Worm (Caenorhabditis elegans): ENCODE measurements around the gene twk-22.

- TF ChIP-seq mdl-1 (tag; optimal IDR thresholded peaks at IDR 0.05) = no peak
- TF ChIP-seq unc-39 (tag; optimal IDR thresholded peaks at IDR 0.05) = no peak
- TF ChIP-seq snpc-4 (tag; optimal IDR thresholded peaks at IDR 0.05) = no peak
- no peak for TF ChIP-seq elt-3 (tag; optimal IDR thresholded peaks at IDR 0.05)
- no peak for TF ChIP-seq dmd-4 (tag; optimal IDR thresholded peaks at IDR 0.05)
- TF ChIP-seq lin-39 (tag; optimal IDR thresholded peaks at IDR 0.05) = no peak
- TF ChIP-seq ztf-4 (tag; optimal IDR thresholded peaks at IDR 0.05) = no peak
- no peak for TF ChIP-seq skn-1 (tag; optimal IDR thresholded peaks at IDR 0.05)
- no peak for TF ChIP-seq elt-1 (tag; optimal IDR thresholded peaks at IDR 0.05)
- no peak for TF ChIP-seq nhr-11 (tag; optimal IDR thresholded peaks at IDR 0.05)
- no peak for TF ChIP-seq ZK546.5 (tag; optimal IDR thresholded peaks at IDR 0.05)
Observed at ce11 chrX:16327229-16327628, 21.0 kb downstream of the twk-22 start.

Measured in whole organism, L2 larva.